Worm (Caenorhabditis elegans): ENCODE measurements around the gene Y54G9A.7.

- TF ChIP-seq unc-62 (GFP tag; optimal IDR thresholded peaks at IDR 0.05), result no peak
- TF ChIP-seq fos-1 (tag; optimal IDR thresholded peaks at IDR 0.05), result no peak
- no peak for TF ChIP-seq ztf-11 (tag; optimal IDR thresholded peaks at IDR 0.05)
- no peak for TF ChIP-seq R02D3.7 (tag; optimal IDR thresholded peaks at IDR 0.05)
Measured at ce11 chrII:13725793-13726192, at the start of gene Y54G9A.7, which contains the start of gene bub-3.

All from whole organism, L2 larva.